Fruit fly (Drosophila melanogaster): ENCODE results near the gene CG1806.

The CG1806 gene

dm6 chrX:12028825-12029514 is 22.0 kb downstream of the CG1806 start, which contains the start of gene Usp7:
Gene Usp7 (minus strand): TSS chrX:12029032.
- peak; percentile 88 for TF ChIP-seq row (GFP tag; IDR thresholded peaks at IDR 0.05)
- TF ChIP-seq Myb (GFP tag; optimal IDR thresholded peaks at IDR 0.05) = peak; percentile 26
- TF ChIP-seq CG42726 (GFP tag; IDR thresholded peaks at IDR 0.05; ENCODE audit: partially characterized antibody) = peak; percentile 96
- TF ChIP-seq sqz (GFP tag; optimal IDR thresholded peaks at IDR 0.05) = peak; percentile 11
- TF ChIP-seq unc-4 (GFP tag; IDR thresholded peaks at IDR 0.05; ENCODE audit: partially characterized antibody) = peak; percentile 91
- TF ChIP-seq CG10462 (GFP tag; optimal IDR thresholded peaks at IDR 0.05) = no peak
- peak; percentile 43; the same call in 1 of the 2 replicates for TF ChIP-seq CG6272 (GFP tag; IDR thresholded peaks at IDR 0.05)
- peak; percentile 13 for TF ChIP-seq sug (tag; optimal IDR thresholded peaks at IDR 0.05)
- TF ChIP-seq CG9797 (GFP tag; optimal IDR thresholded peaks at IDR 0.05) = peak; percentile 41
- no peak for TF ChIP-seq dati (GFP tag; IDR thresholded peaks at IDR 0.05)
- TF ChIP-seq psq (GFP tag; optimal IDR thresholded peaks at IDR 0.05) = no peak
- TF ChIP-seq pan (optimal IDR thresholded peaks at IDR 0.05) = no peak
- no peak for TF ChIP-seq pan (GFP tag; optimal IDR thresholded peaks at IDR 0.05 in 1 of 2, IDR thresholded peaks at IDR 0.05 in 1 of 2)
- peak; percentile 91 for TF ChIP-seq CG30020 (tag; optimal IDR thresholded peaks at IDR 0.05)
- TF ChIP-seq CG4854 (GFP tag; optimal IDR thresholded peaks at IDR 0.05) = no peak
- peak; percentile 14 for TF ChIP-seq HmgZ (tag; optimal IDR thresholded peaks at IDR 0.05)
- peak; percentile 84 for TF ChIP-seq Sry-β (GFP tag; optimal IDR thresholded peaks at IDR 0.05)
- peak; percentile 42 for TF ChIP-seq CG17186 (GFP tag; optimal IDR thresholded peaks at IDR 0.05)
- TF ChIP-seq Bgb (GFP tag; IDR thresholded peaks at IDR 0.05; ENCODE audit: partially characterized antibody) = peak; percentile 98
- no peak for TF ChIP-seq CG6175 (GFP tag; IDR thresholded peaks at IDR 0.05)
- TF ChIP-seq amos (GFP tag; IDR thresholded peaks at IDR 0.05; ENCODE audit: partially characterized antibody) = peak; percentile 97
- 0 out of 2 replicates have a peak, but pooled peaks have one; percentile 12 for TF ChIP-seq al (GFP tag; IDR thresholded peaks at IDR 0.05)
- TF ChIP-seq wek (GFP tag; optimal IDR thresholded peaks at IDR 0.05) = no peak
- TF ChIP-seq CG13624 (GFP tag; optimal IDR thresholded peaks at IDR 0.05) = peak; percentile 29
- TF ChIP-seq Gug (GFP tag; IDR thresholded peaks at IDR 0.05) = no peak; the same call in 3 of the 4 replicates
- TF ChIP-seq CG13296 (GFP tag; optimal IDR thresholded peaks at IDR 0.05) = peak; percentile 32
- peak; percentile 58; the same call in 1 of the 3 replicates for TF ChIP-seq Dbx (GFP tag; IDR thresholded peaks at IDR 0.05)
- TF ChIP-seq knrl (GFP tag; IDR thresholded peaks at IDR 0.05; ENCODE audit: partially characterized antibody) = peak; percentile 96
- peak; percentile 98 for TF ChIP-seq Dref (GFP tag; IDR thresholded peaks at IDR 0.05)
- TF ChIP-seq CG12391 (tag; optimal IDR thresholded peaks at IDR 0.05) = peak; percentile 46
- TF ChIP-seq Blimp-1 (GFP tag; optimal IDR thresholded peaks at IDR 0.05) = no peak
- TF ChIP-seq CoRest (tag; optimal IDR thresholded peaks at IDR 0.05) = peak; percentile 48
- peak; percentile 49 for TF ChIP-seq MTF-1 (GFP tag; optimal IDR thresholded peaks at IDR 0.05; ENCODE audit: borderline replicate concordance)
- no peak for TF ChIP-seq NK7.1 (GFP tag; optimal IDR thresholded peaks at IDR 0.05)
- TF ChIP-seq CG13123 (GFP tag; optimal IDR thresholded peaks at IDR 0.05) = no peak
- TF ChIP-seq CG2712 (tag; optimal IDR thresholded peaks at IDR 0.05) = peak; percentile 48
- peak; percentile 35; the same call in 1 of the 2 replicates for TF ChIP-seq CG4360 (GFP tag; IDR thresholded peaks at IDR 0.05)
- TF ChIP-seq Dp (GFP tag; optimal IDR thresholded peaks at IDR 0.05) = peak; percentile 55
- peak; percentile 83 for TF ChIP-seq CG2129 (GFP tag; IDR thresholded peaks at IDR 0.05; ENCODE audit: partially characterized antibody)
- peak; percentile 15 for TF ChIP-seq CG11723 (GFP tag; optimal IDR thresholded peaks at IDR 0.05)
- TF ChIP-seq zen (tag; optimal IDR thresholded peaks at IDR 0.05) = peak; percentile 50
- peak; percentile 91 for TF ChIP-seq CG34224 (GFP tag; IDR thresholded peaks at IDR 0.05; ENCODE audit: partially characterized antibody)
- peak; percentile 63 for TF ChIP-seq CG17829 (tag; optimal IDR thresholded peaks at IDR 0.05)
- peak; percentile 84 for TF ChIP-seq nerfin-2 (GFP tag; IDR thresholded peaks at IDR 0.05; ENCODE audit: partially characterized antibody)
- peak; percentile 85 for TF ChIP-seq Ets97D (GFP tag; optimal IDR thresholded peaks at IDR 0.05)
- peak; percentile 92 for TF ChIP-seq mld (GFP tag; IDR thresholded peaks at IDR 0.05; ENCODE audit: partially characterized antibody)
- TF ChIP-seq CG2116 (GFP tag; optimal IDR thresholded peaks at IDR 0.05) = peak; percentile 96
- peak; percentile 19 for TF ChIP-seq grau (tag; optimal IDR thresholded peaks at IDR 0.05)
